Fruit fly (Drosophila melanogaster) whole organism, embryonic: ENCODE results near the gene Catsup.

Source experiments
- Bgb ChIP-seq: fragments of 200-800 bp; sonication (Bioruptor generic); IDR thresholded peaks from 2 replicates; pipeline ENCODE4 v1.3.6; 2022; ENCODE audit warnings: missing biosample characterization, missing genetic modification characterization; ENCODE audit not compliant: partially characterized antibody
- CG10209 ChIP-seq: fragments of 200-800 bp; sonication (Bioruptor generic); optimal IDR thresholded peaks from 3 replicates; lab custom pipeline; 2017; ENCODE audit warnings: missing biosample characterization, mild to moderate bottlenecking, missing genetic modification characterization, missing genetic modification reagents
- CG10267 ChIP-seq: fragments of 200-800 bp; sonication (Bioruptor generic); optimal IDR thresholded peaks from 2 replicates; lab custom pipeline; 2018; ENCODE audit warnings: missing biosample characterization, mild to moderate bottlenecking, missing genetic modification characterization, moderate library complexity
- CG11560 ChIP-seq: fragments of 200-800 bp; sonication (Bioruptor generic); IDR thresholded peaks from 3 replicates; pipeline ENCODE4 v1.3.6; 2022; ENCODE audit warnings: missing biosample characterization, missing genetic modification characterization
- CG11696 ChIP-seq: fragments of 200-800 bp; sonication (Bioruptor generic); IDR thresholded peaks from 2 replicates; pipeline ENCODE4 v1.3.6; 2022; ENCODE audit warnings: missing biosample characterization, missing genetic modification characterization
- CG13287 ChIP-seq: fragments of 200-800 bp; sonication (Bioruptor generic); IDR thresholded peaks from 2 replicates; pipeline ENCODE4 v1.3.6; 2022; ENCODE audit warnings: missing biosample characterization, missing genetic modification characterization; ENCODE audit not compliant: partially characterized antibody
- CG14710 ChIP-seq: fragments of 200-800 bp; sonication (Bioruptor generic); optimal IDR thresholded peaks from 3 replicates; lab custom pipeline; 2019; ENCODE audit warnings: missing biosample characterization, mild to moderate bottlenecking, missing genetic modification characterization, moderate library complexity
- CG14860 ChIP-seq: fragments of 200-800 bp; sonication (Bioruptor generic); IDR thresholded peaks from 3 replicates; pipeline ENCODE4 v1.3.6; 2022; ENCODE audit warnings: missing biosample characterization, missing genetic modification characterization; ENCODE audit not compliant: partially characterized antibody
- CG15514 ChIP-seq: fragments of 200-800 bp; sonication (Bioruptor generic); optimal IDR thresholded peaks from 3 replicates; lab custom pipeline; 2017; ENCODE audit warnings: missing biosample characterization, missing genetic modification characterization, mild to moderate bottlenecking, moderate library complexity, missing genetic modification reagents
- CG1603 ChIP-seq: fragments of 200-800 bp; sonication (Bioruptor generic); optimal IDR thresholded peaks from 2 replicates; lab custom pipeline; 2019; ENCODE audit warnings: missing biosample characterization, mild to moderate bottlenecking, missing genetic modification characterization, moderate library complexity
- CG16813 ChIP-seq: fragments of 200-800 bp; sonication (Bioruptor generic); IDR thresholded peaks from 3 replicates; pipeline ENCODE4 v1.3.6; 2022; ENCODE audit warnings: missing biosample characterization, missing genetic modification characterization; ENCODE audit not compliant: partially characterized antibody
- CG17186 ChIP-seq: fragments of 200-800 bp; sonication (Bioruptor generic); optimal IDR thresholded peaks from 3 replicates; lab custom pipeline; 2017; ENCODE audit warnings: missing biosample characterization, missing genetic modification reagents, missing genetic modification characterization
- CG17829 ChIP-seq: fragments of 200-800 bp; optimal IDR thresholded peaks from 2 replicates; lab custom pipeline; 2019; ENCODE audit warnings: missing biosample characterization, mild to moderate bottlenecking, missing genetic modification characterization, moderate library complexity
- CG1792 ChIP-seq: fragments of 200-800 bp; sonication (Bioruptor generic); optimal IDR thresholded peaks from 2 replicates; lab custom pipeline; 2016; ENCODE audit warnings: missing biosample characterization, missing genetic modification characterization
- CG2116 ChIP-seq: fragments of 200-800 bp; sonication (Bioruptor generic); optimal IDR thresholded peaks from 3 replicates; lab custom pipeline; 2018; ENCODE audit warnings: missing biosample characterization, mild to moderate bottlenecking, missing genetic modification characterization
- CG30020 ChIP-seq: fragments of 200-800 bp; optimal IDR thresholded peaks from 2 replicates; lab custom pipeline; 2019; ENCODE audit warnings: missing biosample characterization, mild to moderate bottlenecking, missing genetic modification characterization, moderate library complexity
- CG34224 ChIP-seq: fragments of 200-800 bp; sonication (Bioruptor generic); IDR thresholded peaks from 3 replicates; pipeline ENCODE4 v1.3.6; 2022; ENCODE audit warnings: missing biosample characterization, missing genetic modification characterization; ENCODE audit not compliant: partially characterized antibody
- CG4617 ChIP-seq: fragments of 200-800 bp; sonication (Bioruptor generic); optimal IDR thresholded peaks from 3 replicates; lab custom pipeline; 2016; ENCODE audit warnings: missing biosample characterization, missing genetic modification characterization, borderline replicate concordance
- CG6854 ChIP-seq: fragments of 200-800 bp; sonication (Bioruptor generic); optimal IDR thresholded peaks from 3 replicates; lab custom pipeline; 2017; ENCODE audit warnings: missing biosample characterization, mild to moderate bottlenecking, missing genetic modification characterization
- CG7357 ChIP-seq: fragments of 200-800 bp; sonication (Bioruptor generic); IDR thresholded peaks from 3 replicates; pipeline ENCODE4 v1.3.6; 2022; ENCODE audit warnings: missing biosample characterization, missing genetic modification characterization
- CG8765 ChIP-seq: fragments of 200-800 bp; sonication (Bioruptor generic); IDR thresholded peaks from 2 replicates; pipeline ENCODE4 v1.3.6; 2022; ENCODE audit warnings: missing biosample characterization, missing genetic modification characterization
- CG8924 ChIP-seq: fragments of 200-800 bp; optimal IDR thresholded peaks from 3 replicates; lab custom pipeline; 2019; ENCODE audit warnings: missing biosample characterization, mild to moderate bottlenecking, missing genetic modification characterization, moderate library complexity
- Chrac-16 ChIP-seq: fragments of 200-800 bp; sonication (Bioruptor generic); optimal IDR thresholded peaks from 3 replicates; lab custom pipeline; 2016; ENCODE audit warnings: missing biosample characterization, missing genetic modification characterization
- Dfd ChIP-seq, 2 experiments: fragments of >200 bp; optimal IDR thresholded peaks; 2 replicates each; lab custom pipeline; 2017; ENCODE audit warnings: missing biosample characterization in 2 of 2, missing genetic modification characterization in 2 of 2
- Fer3 ChIP-seq: fragments of 200-800 bp; sonication (Bioruptor generic); optimal IDR thresholded peaks from 2 replicates; lab custom pipeline; 2018; ENCODE audit warnings: missing biosample characterization, mild to moderate bottlenecking, missing genetic modification characterization, moderate library complexity
- HLH4C ChIP-seq: fragments of 200-800 bp; sonication (Bioruptor generic); IDR thresholded peaks from 3 replicates; pipeline ENCODE4 v1.3.6; 2022; ENCODE audit warnings: missing biosample characterization, missing genetic modification characterization; ENCODE audit not compliant: partially characterized antibody
- Hr3 ChIP-seq: fragments of 200-800 bp; sonication (Bioruptor generic); optimal IDR thresholded peaks from 3 replicates; lab custom pipeline; 2016; ENCODE audit warnings: missing biosample characterization, missing genetic modification characterization
- Lhr ChIP-seq: fragments of 200-800 bp; sonication (Bioruptor generic); optimal IDR thresholded peaks from 3 replicates; lab custom pipeline; 2017; ENCODE audit warnings: mild to moderate bottlenecking, missing biosample characterization, missing genetic modification reagents, missing genetic modification characterization
- MESR4 ChIP-seq: fragments of 200-800 bp; sonication (Bioruptor generic); optimal IDR thresholded peaks from 2 replicates; lab custom pipeline; 2018; ENCODE audit warnings: missing biosample characterization, mild to moderate bottlenecking, missing genetic modification characterization, moderate library complexity
- Myb ChIP-seq: fragments of 200-800 bp; sonication (Bioruptor generic); optimal IDR thresholded peaks from 2 replicates; lab custom pipeline; 2016; ENCODE audit warnings: missing biosample characterization, missing genetic modification characterization
- Optix ChIP-seq: fragments of 200-800 bp; sonication (Bioruptor generic); IDR thresholded peaks from 3 replicates; pipeline ENCODE4 v1.3.6; 2022; ENCODE audit warnings: missing biosample characterization, missing genetic modification characterization
- Xbp1 ChIP-seq: fragments of 200-800 bp; sonication (Bioruptor generic); optimal IDR thresholded peaks from 3 replicates; lab custom pipeline; 2016; ENCODE audit warnings: missing biosample characterization, mild to moderate bottlenecking, missing genetic modification characterization
- al ChIP-seq: fragments of 200-800 bp; sonication (Bioruptor generic); IDR thresholded peaks from 2 replicates; pipeline ENCODE4 v1.3.6; 2022; ENCODE audit warnings: missing biosample characterization, missing genetic modification characterization
- amos ChIP-seq: fragments of 200-800 bp; sonication (Bioruptor generic); IDR thresholded peaks from 2 replicates; pipeline ENCODE4 v1.3.6; 2022; ENCODE audit warnings: missing biosample characterization, missing genetic modification characterization; ENCODE audit not compliant: partially characterized antibody
- bab2 ChIP-seq: fragments of 200-800 bp; sonication (Bioruptor generic); optimal IDR thresholded peaks from 2 replicates; lab custom pipeline; 2016; ENCODE audit warnings: missing biosample characterization, missing genetic modification characterization
- bigmax ChIP-seq: fragments of 200-800 bp; sonication (Bioruptor generic); optimal IDR thresholded peaks from 2 replicates; lab custom pipeline; 2018; ENCODE audit warnings: missing biosample characterization, mild to moderate bottlenecking, missing genetic modification characterization
- cg ChIP-seq: fragments of 200-800 bp; sonication (Bioruptor generic); optimal IDR thresholded peaks from 3 replicates; lab custom pipeline; 2019; ENCODE audit warnings: missing biosample characterization, mild to moderate bottlenecking, missing genetic modification characterization, moderate library complexity
- dm ChIP-seq: fragments of 200-800 bp; sonication (Bioruptor generic); optimal IDR thresholded peaks from 3 replicates; lab custom pipeline; 2016; ENCODE audit warnings: missing biosample characterization, missing genetic modification characterization
- gro ChIP-seq: fragments of 200-800 bp; sonication (Bioruptor generic); optimal IDR thresholded peaks from 2 replicates; lab custom pipeline; 2016; ENCODE audit warnings: missing biosample characterization, missing genetic modification characterization
- hb ChIP-seq: fragments of 200-800 bp; sonication (Bioruptor generic); IDR thresholded peaks from 3 replicates; pipeline ENCODE4 v1.3.6; 2022; ENCODE audit warnings: missing biosample characterization, missing genetic modification characterization; ENCODE audit not compliant: partially characterized antibody
- jigr1 ChIP-seq: fragments of 200-800 bp; sonication (Bioruptor generic); IDR thresholded peaks from 3 replicates; pipeline ENCODE4 v1.3.6; 2022; ENCODE audit warnings: missing biosample characterization, missing genetic modification characterization
- mam ChIP-seq: fragments of 200-800 bp; sonication (Bioruptor generic); optimal IDR thresholded peaks from 3 replicates; lab custom pipeline; 2016; ENCODE audit warnings: missing biosample characterization, missing genetic modification characterization
- pho ChIP-seq: fragments of 200-800 bp; sonication (Bioruptor generic); optimal IDR thresholded peaks from 2 replicates; lab custom pipeline; 2016; ENCODE audit warnings: missing biosample characterization, missing genetic modification characterization
- pzg ChIP-seq: fragments of 200-800 bp; sonication (Bioruptor generic); optimal IDR thresholded peaks from 3 replicates; lab custom pipeline; 2018; ENCODE audit warnings: missing biosample characterization, mild to moderate bottlenecking, missing genetic modification characterization, moderate library complexity
- sens ChIP-seq: fragments of 200-800 bp; sonication (Bioruptor generic); peaks from one replicate; lab custom pipeline; 2016; ENCODE audit warnings: missing biosample characterization, missing genetic modification characterization
- sima ChIP-seq: fragments of 200-800 bp; sonication (Bioruptor generic); optimal IDR thresholded peaks from 2 replicates; lab custom pipeline; 2016; ENCODE audit warnings: missing biosample characterization, missing genetic modification characterization
- ssp ChIP-seq: fragments of 200-800 bp; sonication (Bioruptor generic); IDR thresholded peaks from 2 replicates; pipeline ENCODE4 v1.3.6; 2022; ENCODE audit warnings: missing biosample characterization, missing genetic modification characterization
- stwl ChIP-seq: fragments of 200-800 bp; sonication (Bioruptor generic); optimal IDR thresholded peaks from 3 replicates; lab custom pipeline; 2018; ENCODE audit warnings: missing biosample characterization, mild to moderate bottlenecking, missing genetic modification characterization, moderate library complexity
- sug ChIP-seq: fragments of 200-800 bp; optimal IDR thresholded peaks from 2 replicates; lab custom pipeline; 2019; ENCODE audit warnings: missing biosample characterization, mild to moderate bottlenecking, missing genetic modification characterization, moderate library complexity
- zen2 ChIP-seq: fragments of 200-800 bp; sonication (Bioruptor generic); IDR thresholded peaks from 3 replicates; pipeline ENCODE4 v1.3.6; 2022; ENCODE audit warnings: missing biosample characterization, missing genetic modification characterization; ENCODE audit not compliant: partially characterized antibody

Catsup gene

dm6 chr2L:19041590-19041989, at the start of gene Catsup (continued):
- TF ChIP-seq sug (tag; lab: Kevin White, UChicago) (no peak), CG4617 (peak; percentile 17), Chrac-16 (no peak), CG34224 (GFP tag; lab: Robert Waterston, UW) (peak; percentile 58), mam (GFP tag; lab: Kevin White, UChicago) (no peak), CG2116 (GFP tag; lab: Kevin White, UChicago) (peak; percentile 74), CG14710 (tag; lab: Kevin White, UChicago) (peak; percentile 22), CG8765 (no peak), Optix (GFP tag; lab: Robert Waterston, UW) (no peak), bigmax (no peak), al (no peak), jigr1 (GFP tag; lab: Robert Waterston, UW) (no peak), MESR4 (GFP tag; lab: Kevin White, UChicago) (peak; percentile 54), amos (GFP tag; lab: Robert Waterston, UW) (peak; percentile 59), Fer3 (tag; lab: Kevin White, UChicago) (no peak), Hr3 (GFP tag; lab: Kevin White, UChicago) (no peak), Dfd (GFP tag; optimal IDR thresholded peaks at IDR 0.05; lab: Kevin White, UChicago) (no peak), bab2 (GFP tag; lab: Kevin White, UChicago) (no peak), CG10267 (tag; lab: Kevin White, UChicago) (peak; percentile 33), Bgb (GFP tag; lab: Robert Waterston, UW) (peak; percentile 70), sens (peak; percentile 72), Myb (GFP tag; lab: Kevin White, UChicago) (peak; percentile 46), CG10209 (GFP tag; lab: Kevin White, UChicago) (no peak), pzg (GFP tag; lab: Kevin White, UChicago) (peak; percentile 29), CG17829 (tag; lab: Kevin White, UChicago) (no peak), CG15514 (peak; percentile 18), cg (GFP tag; lab: Kevin White, UChicago) (no peak), Xbp1 (GFP tag; lab: Kevin White, UChicago) (peak; percentile 24), sima (no peak), pho (GFP tag; lab: Kevin White, UChicago) (no peak), ssp (GFP tag; lab: Robert Waterston, UW) (peak; percentile 74), CG14860 (GFP tag; lab: Robert Waterston, UW) (peak; percentile 47; the same call in 2 of the 3 replicates), CG8924 (tag; lab: Kevin White, UChicago) (no peak), CG11560 (tag; lab: Robert Waterston, UW) (no peak), stwl (peak; percentile 59), CG1792 (GFP tag; lab: Kevin White, UChicago) (no peak), hb (peak; percentile 58; the same call in 1 of the 3 replicates), CG13287 (GFP tag; lab: Robert Waterston, UW) (peak; percentile 84), CG7357 (peak; percentile 82), gro (GFP tag; lab: Kevin White, UChicago) (no peak), dm (GFP tag; lab: Kevin White, UChicago) (no peak), CG11696 (GFP tag; lab: Robert Waterston, UW) (no peak), CG30020 (peak; percentile 78), HLH4C (GFP tag; lab: Robert Waterston, UW) (peak; percentile 77), Lhr (GFP tag; lab: Kevin White, UChicago) (no peak), CG17186 (GFP tag; lab: Kevin White, UChicago) (no peak), zen2 (GFP tag; lab: Robert Waterston, UW) (peak; percentile 43; the same call in 1 of the 3 replicates), CG6854 (no peak), CG16813 (GFP tag; lab: Robert Waterston, UW) (peak; percentile 63; the same call in 2 of the 3 replicates), CG1603 (peak; percentile 6)
